Fruit fly (Drosophila melanogaster): ENCODE data around the gene CG7142.

- no peak for TF ChIP-seq CG8478 (optimal IDR thresholded peaks at IDR 0.05)
- no peak for TF ChIP-seq CTCF (optimal IDR thresholded peaks at IDR 0.05)
Observed at dm6 chr3R:18312761-18313160, 33.4 kb upstream of the CG7142 start.
